Fruit fly (Drosophila melanogaster) whole organism, prepupa: ENCODE measurements around the gene CG4101.

Experiments
- Blimp-1 ChIP-seq: fragments of 200-800 bp; sonication (Bioruptor generic); optimal IDR thresholded peaks from 3 replicates; lab custom pipeline; 2017; ENCODE audit warnings: missing biosample characterization, missing genetic modification characterization, mild to moderate bottlenecking, moderate library complexity, missing genetic modification reagents
- CG10631 ChIP-seq: fragments of 200-800 bp; sonication (Bioruptor generic); optimal IDR thresholded peaks from 2 replicates; lab custom pipeline; 2016; ENCODE audit warnings: missing biosample characterization, missing genetic modification characterization
- CG10669 ChIP-seq: fragments of 200-800 bp; sonication (Bioruptor generic); optimal IDR thresholded peaks from 3 replicates; lab custom pipeline; 2018; ENCODE audit warnings: missing biosample characterization, mild to moderate bottlenecking, missing genetic modification characterization, moderate library complexity
- CG11294 ChIP-seq: fragments of 200-800 bp; sonication (Bioruptor generic); IDR thresholded peaks from 2 replicates; pipeline ENCODE4 v1.3.6; 2022; ENCODE audit warnings: missing biosample characterization, missing genetic modification characterization
- CG11762 ChIP-seq: fragments of 200-800 bp; sonication (Bioruptor generic); optimal IDR thresholded peaks from 3 replicates; lab custom pipeline; 2016; ENCODE audit warnings: missing biosample characterization, missing genetic modification characterization; ENCODE audit not compliant: insufficient read depth
- CG11902 ChIP-seq: fragments of 200-800 bp; sonication (Bioruptor generic); optimal IDR thresholded peaks from 3 replicates; lab custom pipeline; 2016; ENCODE audit warnings: missing biosample characterization, missing genetic modification characterization
- CG1621 ChIP-seq: fragments of 200-800 bp; sonication (Bioruptor generic); optimal IDR thresholded peaks from 3 replicates; lab custom pipeline; 2018; ENCODE audit warnings: missing biosample characterization, mild to moderate bottlenecking, missing genetic modification characterization
- CG16779 ChIP-seq: fragments of 200-800 bp; sonication (Bioruptor generic); optimal IDR thresholded peaks from 3 replicates; lab custom pipeline; 2017; ENCODE audit warnings: missing biosample characterization, mild to moderate bottlenecking, missing genetic modification characterization
- CG3032 ChIP-seq: fragments of 200-800 bp; optimal IDR thresholded peaks from 2 replicates; lab custom pipeline; 2019; ENCODE audit warnings: missing biosample characterization, mild to moderate bottlenecking, missing genetic modification characterization, moderate library complexity
- CG31627 ChIP-seq: fragments of 200-800 bp; sonication (Bioruptor generic); optimal IDR thresholded peaks from 3 replicates; lab custom pipeline; 2016; ENCODE audit warnings: missing biosample characterization, missing genetic modification characterization
- CG32006 ChIP-seq: fragments of 200-800 bp; sonication (Bioruptor generic); optimal IDR thresholded peaks from 3 replicates; lab custom pipeline; 2017; ENCODE audit warnings: missing biosample characterization, mild to moderate bottlenecking, missing genetic modification characterization
- CG4318 ChIP-seq: fragments of 200-800 bp; sonication (Bioruptor generic); optimal IDR thresholded peaks from 3 replicates; lab custom pipeline; 2017; ENCODE audit warnings: missing biosample characterization, mild to moderate bottlenecking, missing genetic modification characterization
- CG6808 ChIP-seq: fragments of 200-800 bp; sonication (Bioruptor generic); optimal IDR thresholded peaks from 3 replicates; lab custom pipeline; 2017; ENCODE audit warnings: missing biosample characterization, missing genetic modification characterization, mild to moderate bottlenecking, moderate library complexity, missing genetic modification reagents
- CG6854 ChIP-seq: fragments of 200-800 bp; sonication (Bioruptor generic); optimal IDR thresholded peaks from 2 replicates; lab custom pipeline; 2017; ENCODE audit warnings: missing biosample characterization, mild to moderate bottlenecking, missing genetic modification characterization
- CG7368 ChIP-seq: fragments of 200-800 bp; sonication (Bioruptor generic); optimal IDR thresholded peaks from 3 replicates; lab custom pipeline; 2016; ENCODE audit warnings: missing biosample characterization, missing genetic modification characterization
- CG8119 ChIP-seq: fragments of 200-800 bp; sonication (Bioruptor generic); IDR thresholded peaks from 3 replicates; pipeline ENCODE4 v1.3.6; 2022; ENCODE audit warnings: missing biosample characterization, missing genetic modification characterization
- CG8319 ChIP-seq: fragments of 200-800 bp; sonication (Bioruptor generic); optimal IDR thresholded peaks from 3 replicates; lab custom pipeline; 2016; ENCODE audit warnings: missing biosample characterization, missing genetic modification characterization
- CG8632 ChIP-seq: fragments of 200-800 bp; sonication (Bioruptor generic); optimal IDR thresholded peaks from 3 replicates; lab custom pipeline; 2016; ENCODE audit warnings: missing biosample characterization, missing genetic modification characterization
- CG9139 ChIP-seq: fragments of 200-800 bp; sonication (Bioruptor generic); optimal IDR thresholded peaks from 3 replicates; lab custom pipeline; 2017; ENCODE audit warnings: missing biosample characterization, mild to moderate bottlenecking, missing genetic modification characterization
- Eip75B ChIP-seq: fragments of 200-800 bp; sonication (Bioruptor generic); optimal IDR thresholded peaks from 3 replicates; lab custom pipeline; 2016; ENCODE audit warnings: missing biosample characterization, missing genetic modification characterization
- Eip78C ChIP-seq: fragments of 200-800 bp; sonication (Bioruptor generic); peaks from one replicate; lab custom pipeline; 2016; ENCODE audit warnings: missing biosample characterization, missing genetic modification characterization
- Ets21C ChIP-seq: fragments of 200-800 bp; sonication (Bioruptor generic); optimal IDR thresholded peaks from 3 replicates; lab custom pipeline; 2016; ENCODE audit warnings: missing biosample characterization, missing genetic modification characterization
- Ets96B ChIP-seq: fragments of 200-800 bp; optimal IDR thresholded peaks from 2 replicates; lab custom pipeline; 2019; ENCODE audit warnings: missing biosample characterization, mild to moderate bottlenecking, missing genetic modification characterization, moderate library complexity
- Hr38 ChIP-seq: sonication (Bioruptor generic); optimal IDR thresholded peaks from 2 replicates; lab custom pipeline; 2016; ENCODE audit warnings: missing biosample characterization, missing genetic modification characterization
- Hr39 ChIP-seq: fragments of 200-800 bp; sonication (Bioruptor generic); optimal IDR thresholded peaks from 2 replicates; lab custom pipeline; 2016; ENCODE audit warnings: missing biosample characterization, missing genetic modification characterization
- Hr4 ChIP-seq: fragments of 200-800 bp; sonication (Bioruptor generic); optimal IDR thresholded peaks from 3 replicates; lab custom pipeline; 2016; ENCODE audit warnings: missing biosample characterization, missing genetic modification characterization
- Lpt ChIP-seq: fragments of 200-800 bp; sonication (Bioruptor generic); optimal IDR thresholded peaks from 3 replicates; lab custom pipeline; 2016; ENCODE audit warnings: missing biosample characterization, missing genetic modification characterization
- Met ChIP-seq: fragments of 200-800 bp; sonication (Bioruptor generic); optimal IDR thresholded peaks from 3 replicates; lab custom pipeline; 2016; ENCODE audit warnings: missing biosample characterization, missing genetic modification characterization
- Smox ChIP-seq: fragments of 200-800 bp; sonication (Bioruptor generic); optimal IDR thresholded peaks from 3 replicates; lab custom pipeline; 2016; ENCODE audit warnings: missing biosample characterization, missing genetic modification characterization
- Sox14 ChIP-seq: fragments of 200-800 bp; sonication (Bioruptor generic); optimal IDR thresholded peaks from 3 replicates; lab custom pipeline; 2016; ENCODE audit warnings: missing biosample characterization, missing genetic modification characterization
- achi ChIP-seq: fragments of 200-800 bp; sonication (Bioruptor generic); optimal IDR thresholded peaks from 3 replicates; lab custom pipeline; 2016; ENCODE audit warnings: missing biosample characterization, missing genetic modification characterization
- acj6 ChIP-seq: fragments of 200-800 bp; sonication (Bioruptor generic); optimal IDR thresholded peaks from 3 replicates; lab custom pipeline; 2016; ENCODE audit warnings: missing biosample characterization, missing genetic modification characterization
- cyc ChIP-seq: fragments of 200-800 bp; sonication (Bioruptor generic); optimal IDR thresholded peaks from 3 replicates; lab custom pipeline; 2016; ENCODE audit warnings: missing biosample characterization, missing genetic modification characterization
- dsx ChIP-seq: fragments of 200-800 bp; optimal IDR thresholded peaks from 3 replicates; lab custom pipeline; 2019; ENCODE audit warnings: missing biosample characterization, mild to moderate bottlenecking, missing genetic modification characterization, moderate library complexity; ENCODE audit not compliant: poor library complexity, severe bottlenecking
- eg ChIP-seq: fragments of 200-800 bp; sonication (Bioruptor generic); IDR thresholded peaks from 3 replicates; pipeline ENCODE4 v1.3.6; 2022; ENCODE audit warnings: missing biosample characterization, missing genetic modification characterization
- fd59A ChIP-seq: fragments of 200-800 bp; sonication (Bioruptor generic); optimal IDR thresholded peaks from 2 replicates; lab custom pipeline; 2017; ENCODE audit warnings: missing biosample characterization, mild to moderate bottlenecking, missing genetic modification characterization, missing genetic modification reagents
- fkh ChIP-seq: fragments of 200-800 bp; sonication (Bioruptor generic); optimal IDR thresholded peaks from 3 replicates; lab custom pipeline; 2017; ENCODE audit warnings: missing biosample characterization, mild to moderate bottlenecking, missing genetic modification characterization, moderate library complexity
- lz ChIP-seq: fragments of 200-800 bp; sonication (Bioruptor generic); optimal IDR thresholded peaks from 3 replicates; lab custom pipeline; 2016; ENCODE audit warnings: missing biosample characterization, missing genetic modification characterization
- pdm3 ChIP-seq: fragments of 200-800 bp; sonication (Bioruptor generic); optimal IDR thresholded peaks from 3 replicates; lab custom pipeline; 2016; ENCODE audit warnings: missing biosample characterization, missing genetic modification characterization
- salr ChIP-seq, 2 experiments: fragments of 200-800 bp; sonication (Bioruptor generic); optimal IDR thresholded peaks; 3 replicates each; lab custom pipeline; 2016 to 2018; ENCODE audit warnings: missing biosample characterization in 2 of 2, missing genetic modification characterization in 2 of 2, mild to moderate bottlenecking in 1 of 2
- spab ChIP-seq: fragments of 200-800 bp; sonication (Bioruptor generic); optimal IDR thresholded peaks from 2 replicates; lab custom pipeline; 2017; ENCODE audit warnings: missing biosample characterization, mild to moderate bottlenecking, missing genetic modification characterization, missing genetic modification reagents
- svp ChIP-seq: fragments of 200-800 bp; sonication (Bioruptor generic); peaks from one replicate; lab custom pipeline; 2016; ENCODE audit warnings: missing biosample characterization, missing genetic modification characterization
- topi ChIP-seq: fragments of 200-800 bp; sonication (Bioruptor generic); optimal IDR thresholded peaks from 3 replicates; lab custom pipeline; 2016; ENCODE audit warnings: missing biosample characterization, missing genetic modification characterization
- vri ChIP-seq: fragments of 200-800 bp; sonication (Bioruptor generic); optimal IDR thresholded peaks from 3 replicates; lab custom pipeline; 2016; ENCODE audit warnings: missing biosample characterization, mild to moderate bottlenecking, missing genetic modification characterization

The CG4101 gene

dm6 chr3L:16640509-16641068 is 28.3 kb downstream of the CG4101 start:
- TF ChIP-seq svp (GFP tag; lab: Kevin White, UChicago) (peak; percentile 61), Eip78C (GFP tag; lab: Kevin White, UChicago) (peak; percentile 49), fkh (peak; percentile 88), CG7368 (no peak), CG8632 (GFP tag; lab: Kevin White, UChicago) (peak; percentile 1), Hr4 (GFP tag; lab: Kevin White, UChicago) (no peak), CG6854 (GFP tag; lab: Kevin White, UChicago) (peak; percentile 29), Ets21C (no peak), topi (GFP tag; lab: Kevin White, UChicago) (no peak)
- TF ChIP-seq, all 60 proteins: peak for 5

- TF ChIP-seq Ets21C: no peak
- TF ChIP-seq CG6808 (GFP tag; lab: Kevin White, UChicago): no peak
- TF ChIP-seq CG8119 (GFP tag; lab: Robert Waterston, UW): no peak
- TF ChIP-seq vri (GFP tag; lab: Kevin White, UChicago): no peak
- TF ChIP-seq CG11762 (GFP tag; lab: Kevin White, UChicago): no peak
- no peak for TF ChIP-seq spab (GFP tag; lab: Kevin White, UChicago)
- no peak for TF ChIP-seq CG4318 (GFP tag; lab: Kevin White, UChicago)
- no peak for TF ChIP-seq CG6854 (GFP tag; lab: Kevin White, UChicago)
- TF ChIP-seq CG8319 (GFP tag; lab: Kevin White, UChicago): no peak
- TF ChIP-seq CG7368: no peak
- no peak for TF ChIP-seq achi
- TF ChIP-seq dsx (GFP tag; lab: Kevin White, UChicago): no peak
- TF ChIP-seq CG9139 (GFP tag; lab: Kevin White, UChicago): no peak
- no peak for TF ChIP-seq CG10669 (GFP tag; lab: Kevin White, UChicago)
- TF ChIP-seq acj6 (GFP tag; lab: Kevin White, UChicago): no peak
- no peak for TF ChIP-seq lz (GFP tag; lab: Kevin White, UChicago)
Measured at dm6 chr3L:16641094-16641493, 28.8 kb downstream of the CG4101 start.

dm6 chr3L:16642088-16642507 is 29.8 kb downstream of the CG4101 start:
- TF ChIP-seq acj6 (GFP tag; lab: Kevin White, UChicago) (peak; percentile 80), Lpt (GFP tag; lab: Kevin White, UChicago) (peak; percentile 69), CG31627 (GFP tag; lab: Kevin White, UChicago) (peak; percentile 50), CG11294 (GFP tag; lab: Robert Waterston, UW) (no peak; the same call in 1 of the 2 replicates), CG16779 (tag; lab: Kevin White, UChicago) (peak; percentile 74), Ets96B (tag; lab: Kevin White, UChicago) (peak; percentile 70), Hr4 (GFP tag; lab: Kevin White, UChicago) (peak; percentile 85), Blimp-1 (no peak), Smox (GFP tag; lab: Kevin White, UChicago) (peak; percentile 55), Met (GFP tag; lab: Kevin White, UChicago) (peak; percentile 48), spab (GFP tag; lab: Kevin White, UChicago) (peak; percentile 85), CG7368 (peak; percentile 68), CG11902 (GFP tag; lab: Kevin White, UChicago) (peak; percentile 55), pdm3 (GFP tag; lab: Kevin White, UChicago) (peak; percentile 72), eg (GFP tag; lab: Robert Waterston, UW) (peak; percentile 59; the same call in 1 of the 3 replicates), CG10669 (GFP tag; lab: Kevin White, UChicago) (peak; percentile 78), CG10631 (GFP tag; lab: Kevin White, UChicago) (peak; percentile 85), lz (GFP tag; lab: Kevin White, UChicago) (peak; percentile 64), CG3032 (tag; lab: Kevin White, UChicago) (peak; percentile 81), CG9139 (GFP tag; lab: Kevin White, UChicago) (peak; percentile 35), Hr38 (no peak), vri (GFP tag; lab: Kevin White, UChicago) (no peak), Hr39 (GFP tag; lab: Kevin White, UChicago) (peak; percentile 57), fd59A (GFP tag; lab: Kevin White, UChicago) (peak; percentile 73), CG4318 (GFP tag; lab: Kevin White, UChicago) (peak; percentile 79), Eip75B (GFP tag; lab: Kevin White, UChicago) (peak; percentile 81), Eip78C (GFP tag; lab: Kevin White, UChicago) (peak; percentile 93), CG11762 (GFP tag; lab: Kevin White, UChicago) (peak; percentile 70), CG8319 (GFP tag; lab: Kevin White, UChicago) (peak; percentile 79), CG6854 (GFP tag; lab: Kevin White, UChicago) (no peak), dsx (GFP tag; lab: Kevin White, UChicago) (peak; percentile 59), salr (GFP tag; optimal IDR thresholded peaks at IDR 0.05; lab: Kevin White, UChicago) (peak; percentile 26 to 91), Sox14 (GFP tag; lab: Kevin White, UChicago) (peak; percentile 60), CG1621 (peak; percentile 47), cyc (GFP tag; lab: Kevin White, UChicago) (peak; percentile 70), CG32006 (peak; percentile 92), Ets21C (peak; percentile 45), svp (GFP tag; lab: Kevin White, UChicago) (peak; percentile 59)
